Worm (Caenorhabditis elegans): ENCODE measurements around the gene C17H12.8.

ce11 chrIV:6833617-6834016, 15.1 kb downstream of the C17H12.8 start:
- TF ChIP-seq hlh-6 (tag; optimal IDR thresholded peaks at IDR 0.05) (no peak), hlh-15 (tag; optimal IDR thresholded peaks at IDR 0.05) (no peak), T23F11.4 (GFP tag; optimal IDR thresholded peaks at IDR 0.05) (no peak)

Measured in whole organism, late embryonic.